Worm (Caenorhabditis elegans) whole organism, midembryonic: ENCODE results near the gene bre-5.

ENCODE experiments used
- cog-1 ChIP-seq: sonication (generic microtip); optimal IDR thresholded peaks from 2 replicates; lab custom pipeline; 2016; ENCODE audit warnings: missing genetic modification characterization, missing compliant biosample characterization
- flt-1 ChIP-seq: fragments of 200-800 bp; sonication (Bioruptor generic); IDR thresholded peaks from 2 replicates; pipeline ENCODE4 v1.3.6; 2022; ENCODE audit warnings: missing genetic modification characterization, missing compliant biosample characterization
- klf-2 ChIP-seq: fragments of 200-800 bp; sonication (Bioruptor generic); conservative IDR thresholded peaks from 2 replicates; pipeline ENCODE4 v1.3.6; 2022; ENCODE audit warnings: missing genetic modification reagents, missing genetic modification characterization, missing compliant biosample characterization
- med-1 ChIP-seq: sonication (generic microtip); optimal IDR thresholded peaks from 2 replicates; lab custom pipeline; 2017; ENCODE audit warnings: missing genetic modification characterization, mild to moderate bottlenecking, missing compliant biosample characterization, antibody characterized with exemption, missing genetic modification reagents; ENCODE audit not compliant: insufficient read depth
- tab-1 ChIP-seq: fragments of 200-800 bp; sonication (Bioruptor generic); IDR thresholded peaks from 2 replicates; pipeline ENCODE4 v1.3.6; 2022; ENCODE audit warnings: missing genetic modification characterization, missing compliant biosample characterization
- ztf-23 ChIP-seq: fragments of 200-800 bp; sonication (Bioruptor generic); IDR thresholded peaks from 2 replicates; pipeline ENCODE4 v1.3.6; 2022; ENCODE audit warnings: missing genetic modification reagents, missing genetic modification characterization, missing compliant biosample characterization
- ztf-29 ChIP-seq: fragments of 200-800 bp; sonication (Bioruptor generic); IDR thresholded peaks from 2 replicates; pipeline ENCODE4 v1.3.6; 2022; ENCODE audit warnings: missing genetic modification reagents, missing genetic modification characterization, missing compliant biosample characterization

DNA sequence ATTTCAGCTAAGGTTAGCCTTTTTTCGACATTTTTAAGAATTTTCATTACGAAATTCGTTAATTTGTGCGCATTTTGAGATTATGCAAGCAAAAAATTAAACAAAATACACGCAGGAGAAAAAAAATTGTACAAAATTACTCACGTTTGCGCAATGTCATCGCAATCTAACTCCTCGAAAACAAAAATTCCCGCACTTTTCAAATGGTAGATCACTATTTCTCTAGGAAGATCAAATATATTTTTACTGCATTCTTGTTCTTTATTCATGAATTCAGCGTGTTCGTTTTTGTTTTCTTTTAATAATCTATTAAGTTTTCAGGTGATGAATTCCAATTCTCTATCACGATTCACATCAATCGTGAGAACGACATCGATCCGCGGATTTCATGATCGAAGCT is 20.0 kb downstream of the bre-5 start, which contains the start of the genes T12G3.6 and mrpl-51:
- TF ChIP-seq ztf-29 (GFP tag; lab: Robert Waterston, UW) (no peak), tab-1 (GFP tag; lab: Robert Waterston, UW) (no peak), flt-1 (no peak), ztf-23 (GFP tag; lab: Robert Waterston, UW) (no peak), cog-1 (tag; lab: Kevin White, UChicago) (no peak), med-1 (GFP tag; lab: Kevin White, UChicago) (no peak), klf-2 (GFP tag; lab: Robert Waterston, UW) (no peak)
